Worm (Caenorhabditis elegans): ENCODE results near the gene gldi-4.
A peak's percentile ranks its signal among the peaks of the same experiment; 100 is the strongest.

Gene gldi-4

ce11 chrIV:7047762-7048178, 30.3 kb downstream of the gldi-4 start (continued):
- TF ChIP-seq nhr-10 (tag; optimal IDR thresholded peaks at IDR 0.05) (peak; percentile 91), ZK546.5 (tag; optimal IDR thresholded peaks at IDR 0.05) (no peak), jun-1 (tag; optimal IDR thresholded peaks at IDR 0.05) (peak; percentile 15), zfp-2 (tag; optimal IDR thresholded peaks at IDR 0.05) (no peak), egl-43 (GFP tag; IDR thresholded peaks at IDR 0.05) (0 out of 2 replicates have a peak, but pooled peaks have one; percentile 39), snpc-1.2 (GFP tag; IDR thresholded peaks at IDR 0.05) (no peak), mep-1 (tag; optimal IDR thresholded peaks at IDR 0.05) (peak; percentile 55), nhr-76 (tag; optimal IDR thresholded peaks at IDR 0.05) (no peak), ama-1 (optimal IDR thresholded peaks at IDR 0.05) (no peak), ceh-32 (tag; optimal IDR thresholded peaks at IDR 0.05; ENCODE audit: poor library complexity) (no peak), T26A8.4 (GFP tag; IDR thresholded peaks at IDR 0.05) (peak; percentile 61), madf-9 (GFP tag; conservative IDR thresholded peaks at IDR 0.05) (no peak), Y5F2A.4 (GFP tag; optimal IDR thresholded peaks at IDR 0.05) (no peak), vab-7 (GFP tag; IDR thresholded peaks at IDR 0.05) (no peak), tra-1 (GFP tag; IDR thresholded peaks at IDR 0.05) (peak; percentile 65; the same call in 1 of the 2 replicates), D1046.2 (GFP tag; IDR thresholded peaks at IDR 0.05) (no peak), saeg-2 (GFP tag; IDR thresholded peaks at IDR 0.05) (0 out of 2 replicates have a peak, but pooled peaks have one; percentile 45), egl-27 (tag; optimal IDR thresholded peaks at IDR 0.05) (no peak), mes-2 (tag; optimal IDR thresholded peaks at IDR 0.05; ENCODE audit: poor library complexity, severe bottlenecking) (peak; percentile 45), lin-15B (tag; optimal IDR thresholded peaks at IDR 0.05) (no peak), ceh-44 (GFP tag; IDR thresholded peaks at IDR 0.05) (no peak), ceh-28 (tag; optimal IDR thresholded peaks at IDR 0.05) (no peak), set-16 (GFP tag; IDR thresholded peaks at IDR 0.05) (no peak), madf-5 (GFP tag; IDR thresholded peaks at IDR 0.05) (no peak), lin-13 (GFP tag; optimal IDR thresholded peaks at IDR 0.05) (peak; percentile 24), nhr-77 (tag; optimal IDR thresholded peaks at IDR 0.05) (peak; percentile 37), duxl-1 (tag; optimal IDR thresholded peaks at IDR 0.05; ENCODE audit: poor library complexity) (no peak)

ce11 chrIV:7048637-7049245, 31.3 kb downstream of the gldi-4 start:
- no peak for TF ChIP-seq nhr-102 (tag; optimal IDR thresholded peaks at IDR 0.05)
- TF ChIP-seq tra-1 (GFP tag; IDR thresholded peaks at IDR 0.05): no peak
- TF ChIP-seq spr-1 (tag; optimal IDR thresholded peaks at IDR 0.05): no peak
- no peak for TF ChIP-seq ceh-20 (GFP tag; IDR thresholded peaks at IDR 0.05)
- TF ChIP-seq Y75B8A.6 (GFP tag; IDR thresholded peaks at IDR 0.05): no peak
- TF ChIP-seq dve-1 (tag; optimal IDR thresholded peaks at IDR 0.05; ENCODE audit: insufficient read depth): peak; percentile 87
- no peak for TF ChIP-seq daf-19 (GFP tag; conservative IDR thresholded peaks at IDR 0.05)
- TF ChIP-seq lin-15B (tag; optimal IDR thresholded peaks at IDR 0.05): no peak
- no peak for TF ChIP-seq dmd-9 (GFP tag; IDR thresholded peaks at IDR 0.05)
- TF ChIP-seq Y105C5A.15 (GFP tag; IDR thresholded peaks at IDR 0.05): no peak
- no peak for TF ChIP-seq F44E2.7 (GFP tag; IDR thresholded peaks at IDR 0.05)
- no peak for TF ChIP-seq vab-7 (GFP tag; IDR thresholded peaks at IDR 0.05)
- TF ChIP-seq ceh-62 (tag; optimal IDR thresholded peaks at IDR 0.05): no peak
- peak; percentile 34 for TF ChIP-seq hlh-30 (tag; optimal IDR thresholded peaks at IDR 0.05; ENCODE audit: insufficient read depth)
- peak; percentile 25 for TF ChIP-seq nhr-28 (tag; optimal IDR thresholded peaks at IDR 0.05)
- no peak for TF ChIP-seq F26F4.8 (GFP tag; conservative IDR thresholded peaks at IDR 0.05)
- peak; percentile 54 for TF ChIP-seq aha-1 (tag)
- no peak for TF ChIP-seq nhr-10 (tag; optimal IDR thresholded peaks at IDR 0.05)
- 0 out of 2 replicates have a peak, but pooled peaks have one; percentile 20 for TF ChIP-seq zfp-3 (GFP tag; conservative IDR thresholded peaks at IDR 0.05)
- no peak for TF ChIP-seq lir-3 (tag; optimal IDR thresholded peaks at IDR 0.05)
- no peak for TF ChIP-seq fkh-10 (GFP tag; optimal IDR thresholded peaks at IDR 0.05)
- no peak for TF ChIP-seq set-16 (GFP tag; IDR thresholded peaks at IDR 0.05)
- no peak for TF ChIP-seq madf-5 (GFP tag; IDR thresholded peaks at IDR 0.05)
- TF ChIP-seq mdl-1 (tag; optimal IDR thresholded peaks at IDR 0.05): no peak
- TF ChIP-seq unc-62 (GFP tag; optimal IDR thresholded peaks at IDR 0.05 in 1 of 2): peak in 1 of 2 experiments; percentile 33
- TF ChIP-seq unc-62 (tag; optimal IDR thresholded peaks at IDR 0.05): no peak
- no peak for TF ChIP-seq ces-1 (GFP tag; optimal IDR thresholded peaks at IDR 0.05)
- no peak for TF ChIP-seq hmg-1.1 (GFP tag; IDR thresholded peaks at IDR 0.05)
- peak; percentile 30 for TF ChIP-seq nhr-77 (tag; optimal IDR thresholded peaks at IDR 0.05)
- TF ChIP-seq lin-13 (GFP tag; optimal IDR thresholded peaks at IDR 0.05): no peak
